Fruit fly (Drosophila melanogaster) whole organism, embryonic: ENCODE data around the gene CG14282.

ENCODE experiments used
- Abd-B ChIP-seq: fragments of 200-800 bp; sonication (Bioruptor generic); optimal IDR thresholded peaks from 2 replicates; lab custom pipeline; 2018; ENCODE audit warnings: missing biosample characterization, mild to moderate bottlenecking, missing genetic modification characterization, moderate library complexity
- Ada2b ChIP-seq: fragments of 200-800 bp; sonication (Bioruptor generic); IDR thresholded peaks from 2 replicates; pipeline ENCODE4 v1.3.6; 2022; ENCODE audit warnings: missing biosample characterization, missing genetic modification characterization
- Antp ChIP-seq: fragments of 200-800 bp; sonication (Bioruptor generic); optimal IDR thresholded peaks from 3 replicates; lab custom pipeline; 2016; ENCODE audit warnings: missing biosample characterization, missing genetic modification characterization
- Asciz ChIP-seq: fragments of 200-800 bp; sonication (Bioruptor generic); optimal IDR thresholded peaks from 2 replicates; lab custom pipeline; 2017; ENCODE audit warnings: missing biosample characterization, mild to moderate bottlenecking, missing genetic modification characterization, missing genetic modification reagents
- Atf6 ChIP-seq: fragments of 200-800 bp; sonication (Bioruptor generic); IDR thresholded peaks from 2 replicates; pipeline ENCODE4 v1.3.6; 2022; ENCODE audit warnings: missing biosample characterization, missing genetic modification characterization
- Awh ChIP-seq: fragments of 200-800 bp; sonication (Bioruptor generic); IDR thresholded peaks from 2 replicates; pipeline ENCODE4, ENCODE4 v1.3.6; 2022; ENCODE audit warnings: missing biosample characterization, missing genetic modification characterization
- Bgb ChIP-seq: fragments of 200-800 bp; sonication (Bioruptor generic); IDR thresholded peaks from 2 replicates; pipeline ENCODE4 v1.3.6; 2022; ENCODE audit warnings: missing biosample characterization, missing genetic modification characterization; ENCODE audit not compliant: partially characterized antibody
- BtbVII ChIP-seq: fragments of 200-800 bp; sonication (Bioruptor generic); optimal IDR thresholded peaks from 3 replicates; lab custom pipeline; 2017; ENCODE audit warnings: missing biosample characterization, mild to moderate bottlenecking, missing genetic modification characterization
- C15 ChIP-seq: fragments of 200-800 bp; sonication (Bioruptor generic); IDR thresholded peaks from 3 replicates; pipeline ENCODE4 v1.3.6; 2022; ENCODE audit warnings: missing biosample characterization, missing genetic modification characterization
- CG10209 ChIP-seq: fragments of 200-800 bp; sonication (Bioruptor generic); optimal IDR thresholded peaks from 3 replicates; lab custom pipeline; 2017; ENCODE audit warnings: missing biosample characterization, mild to moderate bottlenecking, missing genetic modification characterization, missing genetic modification reagents
- CG10267 ChIP-seq: fragments of 200-800 bp; sonication (Bioruptor generic); optimal IDR thresholded peaks from 2 replicates; lab custom pipeline; 2018; ENCODE audit warnings: missing biosample characterization, mild to moderate bottlenecking, missing genetic modification characterization, moderate library complexity
- CG11504 ChIP-seq: fragments of 200-800 bp; sonication (Bioruptor generic); optimal IDR thresholded peaks from 3 replicates; lab custom pipeline; 2019; ENCODE audit warnings: missing biosample characterization, mild to moderate bottlenecking, missing genetic modification characterization, moderate library complexity
- CG11560 ChIP-seq: fragments of 200-800 bp; sonication (Bioruptor generic); IDR thresholded peaks from 3 replicates; pipeline ENCODE4 v1.3.6; 2022; ENCODE audit warnings: missing biosample characterization, missing genetic modification characterization
- CG12104 ChIP-seq: fragments of 200-800 bp; sonication (Bioruptor generic); optimal IDR thresholded peaks from 3 replicates; lab custom pipeline; 2016; ENCODE audit warnings: missing biosample characterization, missing genetic modification characterization
- CG12391 ChIP-seq: fragments of 200-800 bp; sonication (Bioruptor generic); optimal IDR thresholded peaks from 3 replicates; lab custom pipeline; 2018; ENCODE audit warnings: missing biosample characterization, mild to moderate bottlenecking, missing genetic modification characterization, moderate library complexity
- CG13424 ChIP-seq: fragments of 200-800 bp; sonication (Bioruptor generic); optimal IDR thresholded peaks from 2 replicates; lab custom pipeline; 2019; ENCODE audit warnings: missing biosample characterization, mild to moderate bottlenecking, missing genetic modification characterization, moderate library complexity
- CG13775 ChIP-seq: fragments of 200-800 bp; sonication (Bioruptor generic); optimal IDR thresholded peaks from 3 replicates; lab custom pipeline; 2017; ENCODE audit warnings: missing biosample characterization, mild to moderate bottlenecking, missing genetic modification characterization
- CG14710 ChIP-seq: fragments of 200-800 bp; sonication (Bioruptor generic); optimal IDR thresholded peaks from 3 replicates; lab custom pipeline; 2019; ENCODE audit warnings: missing biosample characterization, mild to moderate bottlenecking, missing genetic modification characterization, moderate library complexity
- CG15601 ChIP-seq: fragments of 200-800 bp; sonication (Bioruptor generic); optimal IDR thresholded peaks from 3 replicates; lab custom pipeline; 2019; ENCODE audit warnings: missing biosample characterization, mild to moderate bottlenecking, missing genetic modification characterization, moderate library complexity
- CG16813 ChIP-seq: fragments of 200-800 bp; sonication (Bioruptor generic); IDR thresholded peaks from 3 replicates; pipeline ENCODE4 v1.3.6; 2022; ENCODE audit warnings: missing biosample characterization, missing genetic modification characterization; ENCODE audit not compliant: partially characterized antibody
- CG17568 ChIP-seq: fragments of 200-800 bp; sonication (Bioruptor generic); optimal IDR thresholded peaks from 2 replicates; lab custom pipeline; 2018; ENCODE audit warnings: missing biosample characterization, mild to moderate bottlenecking, missing genetic modification characterization, moderate library complexity
- CG17612 ChIP-seq: fragments of 200-800 bp; sonication (Bioruptor generic); IDR thresholded peaks from 2 replicates; pipeline ENCODE4 v1.3.6; 2022; ENCODE audit warnings: missing biosample characterization, missing genetic modification characterization
- CG1832 ChIP-seq: fragments of 200-800 bp; sonication (Bioruptor generic); optimal IDR thresholded peaks from 2 replicates; lab custom pipeline; 2017; ENCODE audit warnings: missing biosample characterization, mild to moderate bottlenecking, missing genetic modification characterization, inconsistent platforms
- CG2120 ChIP-seq: fragments of 200-800 bp; sonication (Bioruptor generic); optimal IDR thresholded peaks from 3 replicates; lab custom pipeline; 2016; ENCODE audit warnings: missing biosample characterization, missing genetic modification characterization
- CG2875 ChIP-seq: fragments of 200-800 bp; sonication (Bioruptor generic); optimal IDR thresholded peaks from 2 replicates; lab custom pipeline; 2017; ENCODE audit warnings: missing biosample characterization, mild to moderate bottlenecking, missing genetic modification characterization, missing genetic modification reagents
- CG31224 ChIP-seq: fragments of 200-800 bp; sonication (Bioruptor generic); IDR thresholded peaks from 2 replicates; pipeline ENCODE4 v1.3.6; 2022; ENCODE audit warnings: missing biosample characterization, missing genetic modification characterization
- CG4707 ChIP-seq: fragments of 200-800 bp; sonication (Bioruptor generic); optimal IDR thresholded peaks from 2 replicates; lab custom pipeline; 2018; ENCODE audit warnings: missing biosample characterization, mild to moderate bottlenecking, missing genetic modification characterization, moderate library complexity
- CG5180 ChIP-seq: fragments of 200-800 bp; sonication (Bioruptor generic); optimal IDR thresholded peaks from 3 replicates; lab custom pipeline; 2017; ENCODE audit warnings: missing biosample characterization, missing genetic modification characterization, mild to moderate bottlenecking, moderate library complexity, missing genetic modification reagents
- CG7357 ChIP-seq: fragments of 200-800 bp; sonication (Bioruptor generic); IDR thresholded peaks from 3 replicates; pipeline ENCODE4 v1.3.6; 2022; ENCODE audit warnings: missing biosample characterization, missing genetic modification characterization
- Elba2 ChIP-seq: fragments of 200-800 bp; sonication (Bioruptor generic); optimal IDR thresholded peaks from 3 replicates; lab custom pipeline; 2016; ENCODE audit warnings: missing biosample characterization, missing genetic modification characterization
- Ets65A ChIP-seq: fragments of 200-800 bp; sonication (Bioruptor generic); peaks from one replicate; lab custom pipeline; 2016; ENCODE audit warnings: missing biosample characterization, missing genetic modification characterization
- GATAe ChIP-seq: fragments of 200-800 bp; sonication (Bioruptor generic); conservative IDR thresholded peaks from 2 replicates; pipeline ENCODE4 v1.3.6; 2022; ENCODE audit warnings: missing biosample characterization, missing genetic modification characterization
- HLHmδ ChIP-seq: fragments of 200-800 bp; sonication (Bioruptor generic); optimal IDR thresholded peaks from 2 replicates; lab custom pipeline; 2018; ENCODE audit warnings: missing biosample characterization, mild to moderate bottlenecking, missing genetic modification characterization, moderate library complexity
- HmgD ChIP-seq: fragments of 200-800 bp; sonication (Bioruptor generic); optimal IDR thresholded peaks from 3 replicates; lab custom pipeline; 2016; ENCODE audit warnings: missing biosample characterization, missing genetic modification characterization
- Hr51 ChIP-seq, 2 experiments: fragments of 200-800 bp; sonication (Bioruptor generic); optimal IDR thresholded peaks; 2 replicates in 1 of 2; 3 replicates in 1 of 2; lab custom pipeline; 2016 to 2018; ENCODE audit warnings: missing biosample characterization in 2 of 2, missing genetic modification characterization in 2 of 2, mild to moderate bottlenecking in 1 of 2, moderate library complexity in 1 of 2
- Kr ChIP-seq: fragments of 200-800 bp; sonication (Bioruptor generic); optimal IDR thresholded peaks from 2 replicates; lab custom pipeline; 2017; ENCODE audit warnings: missing biosample characterization, mild to moderate bottlenecking, missing genetic modification characterization
- NC2α ChIP-seq: fragments of 200-800 bp; sonication (Bioruptor generic); optimal IDR thresholded peaks from 2 replicates; lab custom pipeline; 2016; ENCODE audit warnings: missing biosample characterization, missing genetic modification characterization
- Neu2 ChIP-seq: fragments of 200-800 bp; sonication (Bioruptor generic); optimal IDR thresholded peaks from 3 replicates; lab custom pipeline; 2016; ENCODE audit warnings: missing biosample characterization, missing genetic modification characterization, borderline replicate concordance
- Nf-YA ChIP-seq: fragments of 200-800 bp; sonication (Bioruptor generic); IDR thresholded peaks from 2 replicates; pipeline ENCODE4 v1.3.6; 2022; ENCODE audit warnings: missing biosample characterization, missing genetic modification characterization
- ara ChIP-seq: fragments of 200-800 bp; sonication (Bioruptor generic); IDR thresholded peaks from 2 replicates; pipeline ENCODE4 v1.3.6; 2022; ENCODE audit warnings: missing biosample characterization, missing genetic modification characterization
- bowl ChIP-seq: fragments of 200-800 bp; sonication (Bioruptor generic); IDR thresholded peaks from 2 replicates; pipeline ENCODE4 v1.3.6; 2022; ENCODE audit warnings: missing biosample characterization, missing genetic modification characterization
- hth ChIP-seq: fragments of >200 bp; optimal IDR thresholded peaks from 2 replicates; lab custom pipeline; 2017; ENCODE audit warnings: inconsistent platforms
- kni ChIP-seq: fragments of 200-800 bp; sonication (Bioruptor generic); optimal IDR thresholded peaks from 3 replicates; lab custom pipeline; 2017; ENCODE audit warnings: mild to moderate bottlenecking, missing biosample characterization, missing genetic modification reagents, missing genetic modification characterization
- lab ChIP-seq: fragments of 200-800 bp; sonication (Bioruptor generic); optimal IDR thresholded peaks from 3 replicates; lab custom pipeline; 2017; ENCODE audit warnings: missing biosample characterization, missing genetic modification characterization, mild to moderate bottlenecking, moderate library complexity, missing genetic modification reagents
- lmd ChIP-seq: fragments of 200-800 bp; sonication (Bioruptor generic); IDR thresholded peaks from 2 replicates; pipeline ENCODE4 v1.3.6; 2022; ENCODE audit warnings: missing biosample characterization, missing genetic modification characterization
- shn ChIP-seq: fragments of 200-800 bp; sonication (Bioruptor generic); optimal IDR thresholded peaks from 3 replicates; lab custom pipeline; 2016; ENCODE audit warnings: missing biosample characterization, missing genetic modification characterization
- so ChIP-seq: fragments of 200-800 bp; sonication (Bioruptor generic); IDR thresholded peaks from 3 replicates; pipeline ENCODE4 v1.3.6; 2022; ENCODE audit warnings: missing biosample characterization, missing genetic modification characterization
- tio ChIP-seq: fragments of 200-800 bp; sonication (Bioruptor generic); optimal IDR thresholded peaks from 2 replicates; lab custom pipeline; 2017; ENCODE audit warnings: missing biosample characterization, missing genetic modification characterization, inconsistent platforms
- tx ChIP-seq: fragments of 200-800 bp; sonication (Bioruptor generic); optimal IDR thresholded peaks from 2 replicates; lab custom pipeline; 2016; ENCODE audit warnings: missing biosample characterization, missing genetic modification characterization
- vvl ChIP-seq: fragments of 200-800 bp; sonication (Bioruptor generic); IDR thresholded peaks from 2 replicates; pipeline ENCODE4 v1.3.6; 2022; ENCODE audit warnings: missing biosample characterization, missing genetic modification characterization
- wdn ChIP-seq: fragments of 200-800 bp; sonication (Bioruptor generic); IDR thresholded peaks from 2 replicates; pipeline ENCODE4 v1.3.6; 2022; ENCODE audit warnings: missing biosample characterization, missing genetic modification characterization

The CG14282 gene

dm6 chr3R:19182848-19183247, 6.0 kb downstream of the CG14282 start (continued):
- TF ChIP-seq CG10267 (tag; lab: Kevin White, UChicago) = no peak
- TF ChIP-seq bowl (GFP tag; lab: Robert Waterston, UW) = peak; percentile 44; the same call in 1 of the 2 replicates
- TF ChIP-seq CG10209 (GFP tag; lab: Kevin White, UChicago) = peak; percentile 5
- peak; percentile 10 for TF ChIP-seq CG11504 (tag; lab: Kevin White, UChicago)
- TF ChIP-seq CG12391 (tag; lab: Kevin White, UChicago) = no peak
- 0 out of 2 replicates have a peak, but pooled peaks have one; percentile 17 for TF ChIP-seq Nf-YA (GFP tag; lab: Robert Waterston, UW)
- no peak for TF ChIP-seq CG31224 (GFP tag; lab: Robert Waterston, UW)
- TF ChIP-seq GATAe (GFP tag; lab: Robert Waterston, UW) = no peak
- no peak for TF ChIP-seq CG16813
- TF ChIP-seq Asciz (GFP tag; lab: Kevin White, UChicago) = peak; percentile 70
- peak; percentile 31 for TF ChIP-seq CG4707 (GFP tag; lab: Kevin White, UChicago)
- TF ChIP-seq lab = peak; percentile 35
- no peak for TF ChIP-seq CG17612 (GFP tag; lab: Robert Waterston, UW)
- TF ChIP-seq Ada2b (GFP tag; lab: Robert Waterston, UW) = no peak
- TF ChIP-seq CG15601 (tag; lab: Kevin White, UChicago) = peak; percentile 10
- no peak for TF ChIP-seq CG14710 (tag; lab: Kevin White, UChicago)
- no peak for TF ChIP-seq CG11560 (tag; lab: Robert Waterston, UW)
- TF ChIP-seq Kr (GFP tag; lab: Kevin White, UChicago) = no peak
- no peak for TF ChIP-seq so (GFP tag; lab: Robert Waterston, UW)
- no peak for TF ChIP-seq Atf6
- no peak for TF ChIP-seq Elba2 (GFP tag; lab: Kevin White, UChicago)
- TF ChIP-seq Ets65A (GFP tag; lab: Kevin White, UChicago) = no peak
- no peak for TF ChIP-seq HLHmδ
- TF ChIP-seq CG2875 (GFP tag; lab: Kevin White, UChicago) = peak; percentile 76
- TF ChIP-seq CG12104 (GFP tag; lab: Kevin White, UChicago) = no peak
- no peak for TF ChIP-seq shn (GFP tag; lab: Kevin White, UChicago)
- no peak for TF ChIP-seq CG2120 (GFP tag; lab: Kevin White, UChicago)
- TF ChIP-seq vvl (GFP tag; lab: Robert Waterston, UW) = peak; percentile 25; the same call in 1 of the 2 replicates
- no peak for TF ChIP-seq Abd-B (GFP tag; lab: Kevin White, UChicago)
- TF ChIP-seq Bgb (GFP tag; lab: Robert Waterston, UW) = no peak
- TF ChIP-seq kni (GFP tag; lab: Kevin White, UChicago) = peak; percentile 86
- no peak for TF ChIP-seq tio
- no peak for TF ChIP-seq C15 (GFP tag; lab: Robert Waterston, UW)
- TF ChIP-seq lmd (GFP tag; lab: Robert Waterston, UW) = no peak
- TF ChIP-seq CG5180 (GFP tag; lab: Kevin White, UChicago) = peak; percentile 37
- no peak for TF ChIP-seq CG7357 (GFP tag; lab: Robert Waterston, UW)
- TF ChIP-seq Neu2 (GFP tag; lab: Kevin White, UChicago) = no peak
- TF ChIP-seq NC2α (GFP tag; lab: Kevin White, UChicago) = no peak
- no peak for TF ChIP-seq CG13775 (GFP tag; lab: Kevin White, UChicago)
- TF ChIP-seq CG17568 = peak; percentile 3
- TF ChIP-seq CG1832 (GFP tag; lab: Kevin White, UChicago) = no peak
- TF ChIP-seq hth = no peak
- peak; percentile 69 for TF ChIP-seq Awh
- no peak for TF ChIP-seq BtbVII (GFP tag; lab: Kevin White, UChicago)
- no peak for TF ChIP-seq Antp (GFP tag; lab: Kevin White, UChicago)
- peak; percentile 45 for TF ChIP-seq ara (GFP tag; lab: Robert Waterston, UW)
- no peak for TF ChIP-seq wdn (GFP tag; lab: Robert Waterston, UW)
- TF ChIP-seq tx = no peak
- no peak for TF ChIP-seq Hr51 (GFP tag; optimal IDR thresholded peaks at IDR 0.05; lab: Kevin White, UChicago)
- no peak for TF ChIP-seq HmgD (GFP tag; lab: Kevin White, UChicago)
- peak; percentile 4 for TF ChIP-seq CG13424
